Worm (Caenorhabditis elegans) whole organism, L4 larva: Measurements from ENCODE around the gene smc-3.

Experiments used
- D1046.2 ChIP-seq: fragments of 200-800 bp; sonication (Bioruptor generic); IDR thresholded peaks from 2 replicates; pipeline ENCODE4 v1.3.6; 2022; ENCODE audit warnings: missing genetic modification characterization, missing compliant biosample characterization
- F44E2.7 ChIP-seq: fragments of 200-800 bp; sonication (Bioruptor generic); IDR thresholded peaks from 2 replicates; pipeline ENCODE4 v2.1.2; 2022; ENCODE audit warnings: missing genetic modification characterization, missing compliant biosample characterization
- F49E8.2 ChIP-seq: sonication (generic microtip); optimal IDR thresholded peaks from 2 replicates; lab custom pipeline; 2016; ENCODE audit warnings: missing compliant biosample characterization, mild to moderate bottlenecking, missing genetic modification characterization, borderline replicate concordance
- Y75B8A.6 ChIP-seq: fragments of 200-800 bp; sonication (Bioruptor generic); IDR thresholded peaks from 2 replicates; pipeline ENCODE4 v1.3.6; 2022; ENCODE audit warnings: missing genetic modification reagents, missing genetic modification characterization, missing compliant biosample characterization
- aha-1 ChIP-seq: fragments of 150-350 bp; peaks from one replicate; lab custom pipeline; 2014; ENCODE audit warnings: missing biosample characterization, missing genetic modification characterization
- attf-4 ChIP-seq: sonication (generic microtip); optimal IDR thresholded peaks from 3 replicates; lab custom pipeline; 2017; ENCODE audit warnings: missing biosample characterization, missing genetic modification characterization
- ceh-28 ChIP-seq: fragments of 150-350 bp; optimal IDR thresholded peaks from 2 replicates; lab custom pipeline; 2014; ENCODE audit warnings: missing biosample characterization, missing genetic modification reagents, missing genetic modification characterization
- ceh-44 ChIP-seq: fragments of 200-800 bp; sonication (Bioruptor generic); IDR thresholded peaks from 2 replicates; pipeline ENCODE4 v1.3.6; 2022; ENCODE audit warnings: missing genetic modification reagents, missing genetic modification characterization, missing compliant biosample characterization
- ceh-82 ChIP-seq: sonication (generic microtip); optimal IDR thresholded peaks from 2 replicates; lab custom pipeline; 2017; ENCODE audit warnings: missing biosample characterization, missing genetic modification characterization
- daf-12 ChIP-seq: fragments of 150-350 bp; optimal IDR thresholded peaks from 2 replicates; lab custom pipeline; 2014; ENCODE audit warnings: missing biosample characterization, missing genetic modification reagents, missing genetic modification characterization
- daf-8 ChIP-seq: fragments of 200-800 bp; sonication (Bioruptor generic); IDR thresholded peaks from 2 replicates; pipeline ENCODE4 v1.3.6; 2022; ENCODE audit warnings: missing genetic modification characterization, missing compliant biosample characterization
- dpl-1 ChIP-seq: fragments of 150-350 bp; optimal IDR thresholded peaks from 2 replicates; lab custom pipeline; 2014; ENCODE audit warnings: missing biosample characterization, missing genetic modification reagents, missing genetic modification characterization
- duxl-1 ChIP-seq: sonication (generic microtip); optimal IDR thresholded peaks from 2 replicates; lab custom pipeline; 2016; ENCODE audit warnings: mild to moderate bottlenecking, missing genetic modification characterization, moderate library complexity, missing compliant biosample characterization; ENCODE audit not compliant: poor library complexity
- fos-1 ChIP-seq: fragments of 150-350 bp; optimal IDR thresholded peaks from 2 replicates; lab custom pipeline; 2014; ENCODE audit warnings: missing biosample characterization, missing genetic modification characterization
- hmg-1.1 ChIP-seq: fragments of 200-800 bp; sonication (Bioruptor generic); IDR thresholded peaks from 2 replicates; pipeline ENCODE4 v1.3.6; 2022; ENCODE audit warnings: missing genetic modification reagents, missing genetic modification characterization, missing compliant biosample characterization
- lin-13 ChIP-seq: fragments of 150-350 bp; optimal IDR thresholded peaks from 2 replicates; lab custom pipeline; 2014; ENCODE audit warnings: missing biosample characterization, missing genetic modification reagents, missing genetic modification characterization
- lin-38 ChIP-seq: fragments of 200-800 bp; sonication (Bioruptor generic); IDR thresholded peaks from 2 replicates; pipeline ENCODE4 v1.3.6; 2022; ENCODE audit warnings: missing genetic modification reagents, missing genetic modification characterization, missing compliant biosample characterization
- lir-3 ChIP-seq: sonication (generic microtip); optimal IDR thresholded peaks from 2 replicates; lab custom pipeline; 2016; ENCODE audit warnings: mild to moderate bottlenecking, missing genetic modification characterization, missing compliant biosample characterization
- lsy-2 ChIP-seq, 2 experiments: fragments of 150-350 bp in 1 of 2; sonication (generic microtip) in 1 of 2; optimal IDR thresholded peaks; 2 replicates each; lab custom pipeline; 2014 to 2017; ENCODE audit warnings: missing biosample characterization in 2 of 2, missing genetic modification characterization in 2 of 2
- madf-9 ChIP-seq: fragments of 200-800 bp; sonication (Bioruptor generic); conservative IDR thresholded peaks from 2 replicates; pipeline ENCODE4 v1.3.6; 2022; ENCODE audit warnings: missing genetic modification reagents, missing genetic modification characterization, missing compliant biosample characterization
- mep-1 ChIP-seq: fragments of 150-350 bp; sonication (generic microtip); optimal IDR thresholded peaks from 3 replicates; lab custom pipeline; 2014; ENCODE audit warnings: missing biosample characterization, missing genetic modification characterization
- mes-2 ChIP-seq: sonication (generic microtip); optimal IDR thresholded peaks from 2 replicates; lab custom pipeline; 2016; ENCODE audit warnings: missing genotype, mild to moderate bottlenecking, missing genetic modification characterization, missing compliant biosample characterization; ENCODE audit not compliant: poor library complexity, severe bottlenecking
- mxl-2 ChIP-seq: fragments of 200-800 bp; sonication (Bioruptor generic); conservative IDR thresholded peaks from 2 replicates; pipeline ENCODE4 v1.3.6; 2022; ENCODE audit warnings: missing genetic modification reagents, missing genetic modification characterization, missing compliant biosample characterization
- nhr-237 ChIP-seq: sonication (generic microtip); optimal IDR thresholded peaks from 2 replicates; lab custom pipeline; 2017; ENCODE audit warnings: missing biosample characterization, missing genetic modification characterization
- nhr-41 ChIP-seq: fragments of 200-800 bp; sonication (Bioruptor generic); IDR thresholded peaks from 2 replicates; pipeline ENCODE4 v1.3.6; 2022; ENCODE audit warnings: missing genetic modification reagents, missing genetic modification characterization, missing compliant biosample characterization
- nhr-42 ChIP-seq: fragments of 200-800 bp; sonication (Bioruptor generic); IDR thresholded peaks from 2 replicates; pipeline ENCODE4 v1.3.6; 2022; ENCODE audit warnings: missing genetic modification characterization, missing compliant biosample characterization
- nhr-48 ChIP-seq: sonication (generic microtip); optimal IDR thresholded peaks from 2 replicates; lab custom pipeline; 2016; ENCODE audit warnings: mild to moderate bottlenecking, missing genetic modification characterization, missing compliant biosample characterization
- pqm-1 ChIP-seq: sonication (generic microtip); optimal IDR thresholded peaks from 2 replicates; lab custom pipeline; 2017; ENCODE audit warnings: missing biosample characterization, missing genetic modification characterization
- sdz-12 ChIP-seq: fragments of 200-800 bp; sonication (Bioruptor generic); optimal IDR thresholded peaks from 2 replicates; lab custom pipeline; 2018; ENCODE audit warnings: mild to moderate bottlenecking, missing genetic modification characterization, missing compliant biosample characterization
- skn-1 ChIP-seq: fragments of 150-350 bp; optimal IDR thresholded peaks from 2 replicates; lab custom pipeline; 2014; ENCODE audit warnings: missing biosample characterization, missing genetic modification characterization
- spr-3 ChIP-seq: fragments of 200-800 bp; sonication (Bioruptor generic); optimal IDR thresholded peaks from 2 replicates; lab custom pipeline; 2018; ENCODE audit warnings: mild to moderate bottlenecking, missing genetic modification characterization, missing compliant biosample characterization
- tra-1 ChIP-seq: fragments of 200-800 bp; sonication (Bioruptor generic); IDR thresholded peaks from 2 replicates; pipeline ENCODE4 v1.3.6; 2022; ENCODE audit warnings: missing genetic modification reagents, missing genetic modification characterization, missing compliant biosample characterization
- unc-62 ChIP-seq, 3 experiments: fragments of 150-350 bp in 1 of 3; sonication (generic microtip); optimal IDR thresholded peaks in 2 of 3; peaks in 1 of 3; 1 replicate in 1 of 3; 2 replicates in 2 of 3; lab custom pipeline; 2014 to 2017; ENCODE audit warnings: missing biosample characterization in 3 of 3, missing genetic modification characterization in 3 of 3, missing genetic modification reagents in 3 of 3, missing genotype in 1 of 3
- zag-1 ChIP-seq: fragments of 150-350 bp; optimal IDR thresholded peaks from 2 replicates; lab custom pipeline; 2014; ENCODE audit warnings: missing biosample characterization, missing genetic modification characterization
- zfp-3 ChIP-seq: fragments of 200-800 bp; sonication (Bioruptor generic); conservative IDR thresholded peaks from 2 replicates; pipeline ENCODE4 v1.3.6; 2022; ENCODE audit warnings: missing genetic modification reagents, missing genetic modification characterization, missing compliant biosample characterization

Gene smc-3

DNA sequence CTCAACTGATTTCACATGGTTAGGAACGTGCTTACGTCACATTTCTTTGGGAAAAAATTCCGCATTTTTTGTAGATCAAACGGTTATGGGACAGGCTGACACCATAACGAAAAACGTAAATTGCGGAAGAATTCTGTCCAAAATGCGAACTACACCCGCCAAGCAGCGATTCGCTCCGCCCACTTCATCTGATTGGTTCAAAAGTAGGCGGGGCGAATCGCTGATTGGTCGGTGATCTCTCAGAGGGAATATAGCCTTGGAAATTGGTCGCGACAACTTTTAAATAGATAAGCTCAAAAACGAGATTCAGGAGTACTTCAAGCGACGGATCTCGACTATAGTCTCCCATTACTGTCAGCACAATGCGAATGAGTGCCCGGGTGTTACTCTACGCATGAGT, 46.9 kb downstream of the smc-3 start:
- TF ChIP-seq madf-9 (GFP tag; lab: Robert Waterston, UW) (no peak), aha-1 (tag; lab: Kevin White, UChicago) (no peak), ceh-82 (tag; lab: Kevin White, UChicago) (no peak), spr-3 (GFP tag; lab: Kevin White, UChicago) (no peak), mxl-2 (GFP tag; lab: Robert Waterston, UW) (no peak), Y75B8A.6 (GFP tag; lab: Robert Waterston, UW) (no peak), lin-13 (GFP tag; lab: Kevin White, UChicago) (no peak), F44E2.7 (GFP tag; lab: Robert Waterston, UW) (no peak), nhr-41 (GFP tag; lab: Robert Waterston, UW) (no peak), zfp-3 (GFP tag; lab: Robert Waterston, UW) (no peak), nhr-48 (tag; lab: Kevin White, UChicago) (no peak), duxl-1 (no peak), lin-38 (GFP tag; lab: Robert Waterston, UW) (no peak), lir-3 (no peak), ceh-44 (no peak), F49E8.2 (tag; lab: Kevin White, UChicago) (no peak), zag-1 (tag; lab: Kevin White, UChicago) (no peak), skn-1 (tag; lab: Kevin White, UChicago) (no peak), mep-1 (tag; lab: Kevin White, UChicago) (no peak), fos-1 (tag; lab: Kevin White, UChicago) (no peak)
- TF ChIP-seq, all 104 proteins: peak for 0

DNA sequence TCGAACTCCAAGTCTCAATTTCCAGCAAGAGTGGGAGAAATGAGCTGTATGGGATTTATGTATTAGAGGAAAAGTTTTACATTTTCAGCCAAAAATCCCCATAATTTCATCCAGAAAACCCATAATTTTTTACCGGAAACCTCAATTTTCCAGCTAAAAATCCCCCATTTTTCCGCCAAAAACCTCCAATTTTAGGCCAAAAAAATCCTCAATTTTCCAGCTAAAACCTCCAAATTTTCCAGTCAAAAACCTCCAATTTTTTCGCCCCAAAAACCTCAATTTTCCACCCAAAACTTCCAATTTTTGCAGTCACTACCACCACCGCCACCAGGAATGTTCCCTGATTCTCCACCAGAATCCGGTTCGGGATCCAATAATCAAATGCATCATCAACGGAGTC, 50.8 kb downstream of the smc-3 start:
- peak in 1 of 2 experiments; percentile 95 for TF ChIP-seq unc-62 (GFP tag; optimal IDR thresholded peaks at IDR 0.05 in 1 of 2; lab: Kevin White, UChicago)
- no peak for TF ChIP-seq unc-62 (tag; optimal IDR thresholded peaks at IDR 0.05; lab: Kevin White, UChicago)
- TF ChIP-seq hmg-1.1 (GFP tag; lab: Robert Waterston, UW) = no peak

ce11 chrIII:11343041-11343440, 52.3 kb downstream of the smc-3 start, which contains the start of the genes T28D6.6 and pen-2:
TSS of gene T28D6.6 (minus strand) at chrIII:11343108.
TSS of gene pen-2 (plus strand) at chrIII:11343322.
- peak; percentile 44 for TF ChIP-seq mes-2 (tag; lab: Kevin White, UChicago)
- TF ChIP-seq sdz-12 (GFP tag; lab: Kevin White, UChicago) = no peak
- TF ChIP-seq attf-4 (tag; lab: Kevin White, UChicago) = no peak
- peak; percentile 54 for TF ChIP-seq dpl-1 (GFP tag; lab: Kevin White, UChicago)
- 0 out of 2 replicates have a peak, but pooled peaks have one; percentile 20 for TF ChIP-seq hmg-1.1 (GFP tag; lab: Robert Waterston, UW)
- no peak for TF ChIP-seq nhr-42
- TF ChIP-seq pqm-1 = no peak
- peak in 1 of 2 experiments; percentile 60 for TF ChIP-seq lsy-2 (tag; optimal IDR thresholded peaks at IDR 0.05; lab: Kevin White, UChicago)
- TF ChIP-seq daf-12 (tag; lab: Kevin White, UChicago) = no peak

- TF ChIP-seq ceh-28 = peak; percentile 96
- TF ChIP-seq F49E8.2 (tag; lab: Kevin White, UChicago) = peak; percentile 31
- no peak for TF ChIP-seq nhr-237 (tag; lab: Kevin White, UChicago)
- peak; percentile 30; the same call in 1 of the 2 replicates for TF ChIP-seq lin-38 (GFP tag; lab: Robert Waterston, UW)
- TF ChIP-seq lsy-2 (tag; optimal IDR thresholded peaks at IDR 0.05; lab: Kevin White, UChicago) = peak in 1 of 2 experiments; percentile 55
Observed at ce11 chrIII:11344125-11344524, 53.4 kb downstream of the smc-3 start.

DNA sequence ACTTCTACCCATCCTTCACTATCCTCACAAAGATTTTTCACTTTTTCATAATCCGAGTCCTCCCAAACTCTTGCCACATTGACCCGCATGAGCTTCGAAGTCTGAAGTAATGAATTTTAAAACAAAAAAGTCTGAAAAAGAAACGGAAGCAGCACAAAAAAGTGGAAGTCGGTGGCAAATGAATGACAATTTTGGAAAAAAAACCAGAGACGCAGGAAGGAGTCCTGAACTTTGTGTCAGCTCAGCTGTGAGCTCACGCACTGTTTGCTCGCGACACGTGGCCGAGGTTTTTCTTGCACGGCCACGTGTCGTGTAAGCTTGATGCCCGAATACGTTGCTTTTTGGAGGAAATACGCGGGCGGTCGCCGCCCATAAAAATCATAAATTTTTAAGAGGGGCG, 55.7 kb downstream of the smc-3 start, which contains the start of gene T28D6.7:
T28D6.7 (minus strand) TSS at position 101 of the 400 bp plus-strand sequence.
- TF ChIP-seq tra-1 (GFP tag; lab: Robert Waterston, UW) (0 out of 2 replicates have a peak, but pooled peaks have one; percentile 8), daf-8 (no peak), D1046.2 (GFP tag; lab: Robert Waterston, UW) (0 out of 2 replicates have a peak, but pooled peaks have one; percentile 43)
